Fruit fly (Drosophila melanogaster) whole organism, prepupa: ENCODE results near the gene eIF2Bepsilon.

Experiments used
- CG10631 ChIP-seq: fragments of 200-800 bp; sonication (Bioruptor generic); optimal IDR thresholded peaks from 2 replicates; lab custom pipeline; 2016; ENCODE audit warnings: missing biosample characterization, missing genetic modification characterization
- CG10669 ChIP-seq: fragments of 200-800 bp; sonication (Bioruptor generic); optimal IDR thresholded peaks from 3 replicates; lab custom pipeline; 2018; ENCODE audit warnings: missing biosample characterization, mild to moderate bottlenecking, missing genetic modification characterization, moderate library complexity
- CG11294 ChIP-seq: fragments of 200-800 bp; sonication (Bioruptor generic); IDR thresholded peaks from 2 replicates; pipeline ENCODE4 v1.3.6; 2022; ENCODE audit warnings: missing biosample characterization, missing genetic modification characterization
- CG11902 ChIP-seq: fragments of 200-800 bp; sonication (Bioruptor generic); optimal IDR thresholded peaks from 3 replicates; lab custom pipeline; 2016; ENCODE audit warnings: missing biosample characterization, missing genetic modification characterization
- CG15336 ChIP-seq: fragments of 200-800 bp; sonication (Bioruptor generic); IDR thresholded peaks from 2 replicates; pipeline ENCODE4 v1.3.6; 2022; ENCODE audit warnings: missing biosample characterization, missing genetic modification characterization
- CG1621 ChIP-seq: fragments of 200-800 bp; sonication (Bioruptor generic); optimal IDR thresholded peaks from 3 replicates; lab custom pipeline; 2018; ENCODE audit warnings: missing biosample characterization, mild to moderate bottlenecking, missing genetic modification characterization
- CG16779 ChIP-seq: fragments of 200-800 bp; sonication (Bioruptor generic); optimal IDR thresholded peaks from 3 replicates; lab custom pipeline; 2017; ENCODE audit warnings: missing biosample characterization, mild to moderate bottlenecking, missing genetic modification characterization
- CG3032 ChIP-seq: fragments of 200-800 bp; optimal IDR thresholded peaks from 2 replicates; lab custom pipeline; 2019; ENCODE audit warnings: missing biosample characterization, mild to moderate bottlenecking, missing genetic modification characterization, moderate library complexity
- CG31627 ChIP-seq: fragments of 200-800 bp; sonication (Bioruptor generic); optimal IDR thresholded peaks from 3 replicates; lab custom pipeline; 2016; ENCODE audit warnings: missing biosample characterization, missing genetic modification characterization
- CG32006 ChIP-seq: fragments of 200-800 bp; sonication (Bioruptor generic); optimal IDR thresholded peaks from 3 replicates; lab custom pipeline; 2017; ENCODE audit warnings: missing biosample characterization, mild to moderate bottlenecking, missing genetic modification characterization
- CG34406 ChIP-seq: fragments of 200-800 bp; sonication (Bioruptor generic); optimal IDR thresholded peaks from 3 replicates; lab custom pipeline; 2016; ENCODE audit warnings: missing biosample characterization, missing genetic modification characterization
- CG3919 ChIP-seq: fragments of 200-800 bp; sonication (Bioruptor generic); optimal IDR thresholded peaks from 3 replicates; lab custom pipeline; 2016; ENCODE audit warnings: missing biosample characterization, missing genetic modification characterization
- CG4318 ChIP-seq: fragments of 200-800 bp; sonication (Bioruptor generic); optimal IDR thresholded peaks from 3 replicates; lab custom pipeline; 2017; ENCODE audit warnings: missing biosample characterization, mild to moderate bottlenecking, missing genetic modification characterization
- CG6163 ChIP-seq: fragments of 200-800 bp; sonication (Bioruptor generic); IDR thresholded peaks from 3 replicates; pipeline ENCODE4 v1.3.6; 2022; ENCODE audit warnings: missing biosample characterization, missing genetic modification characterization
- CG6276 ChIP-seq: fragments of 200-800 bp; sonication (Bioruptor generic); optimal IDR thresholded peaks from 2 replicates; lab custom pipeline; 2017; ENCODE audit warnings: missing biosample characterization, mild to moderate bottlenecking, missing genetic modification characterization
- CG6792 ChIP-seq: fragments of 200-800 bp; sonication (Bioruptor generic); optimal IDR thresholded peaks from 3 replicates; lab custom pipeline; 2016; ENCODE audit warnings: missing biosample characterization, missing genetic modification characterization
- CG6808 ChIP-seq: fragments of 200-800 bp; sonication (Bioruptor generic); optimal IDR thresholded peaks from 3 replicates; lab custom pipeline; 2017; ENCODE audit warnings: missing biosample characterization, missing genetic modification characterization, mild to moderate bottlenecking, moderate library complexity, missing genetic modification reagents
- CG6854 ChIP-seq: fragments of 200-800 bp; sonication (Bioruptor generic); optimal IDR thresholded peaks from 2 replicates; lab custom pipeline; 2017; ENCODE audit warnings: missing biosample characterization, mild to moderate bottlenecking, missing genetic modification characterization
- CG7368 ChIP-seq: fragments of 200-800 bp; sonication (Bioruptor generic); optimal IDR thresholded peaks from 3 replicates; lab custom pipeline; 2016; ENCODE audit warnings: missing biosample characterization, missing genetic modification characterization
- CG8319 ChIP-seq: fragments of 200-800 bp; sonication (Bioruptor generic); optimal IDR thresholded peaks from 3 replicates; lab custom pipeline; 2016; ENCODE audit warnings: missing biosample characterization, missing genetic modification characterization
- CG8632 ChIP-seq: fragments of 200-800 bp; sonication (Bioruptor generic); optimal IDR thresholded peaks from 3 replicates; lab custom pipeline; 2016; ENCODE audit warnings: missing biosample characterization, missing genetic modification characterization
- CG9139 ChIP-seq: fragments of 200-800 bp; sonication (Bioruptor generic); optimal IDR thresholded peaks from 3 replicates; lab custom pipeline; 2017; ENCODE audit warnings: missing biosample characterization, mild to moderate bottlenecking, missing genetic modification characterization
- Eip78C ChIP-seq: fragments of 200-800 bp; sonication (Bioruptor generic); peaks from one replicate; lab custom pipeline; 2016; ENCODE audit warnings: missing biosample characterization, missing genetic modification characterization
- Eip93F ChIP-seq: fragments of 200-800 bp; sonication (Bioruptor generic); optimal IDR thresholded peaks from 2 replicates; lab custom pipeline; 2016; ENCODE audit warnings: missing biosample characterization, mild to moderate bottlenecking, missing genetic modification characterization
- Ets21C ChIP-seq: fragments of 200-800 bp; sonication (Bioruptor generic); optimal IDR thresholded peaks from 3 replicates; lab custom pipeline; 2016; ENCODE audit warnings: missing biosample characterization, missing genetic modification characterization
- Ets96B ChIP-seq: fragments of 200-800 bp; optimal IDR thresholded peaks from 2 replicates; lab custom pipeline; 2019; ENCODE audit warnings: missing biosample characterization, mild to moderate bottlenecking, missing genetic modification characterization, moderate library complexity
- Gug ChIP-seq: fragments of 200-800 bp; sonication (Bioruptor generic); IDR thresholded peaks from 2 replicates; pipeline ENCODE4 v1.3.6; 2022; ENCODE audit warnings: missing biosample characterization, missing genetic modification characterization
- Hr38 ChIP-seq: sonication (Bioruptor generic); optimal IDR thresholded peaks from 2 replicates; lab custom pipeline; 2016; ENCODE audit warnings: missing biosample characterization, missing genetic modification characterization
- Hr39 ChIP-seq: fragments of 200-800 bp; sonication (Bioruptor generic); optimal IDR thresholded peaks from 2 replicates; lab custom pipeline; 2016; ENCODE audit warnings: missing biosample characterization, missing genetic modification characterization
- Hr4 ChIP-seq: fragments of 200-800 bp; sonication (Bioruptor generic); optimal IDR thresholded peaks from 3 replicates; lab custom pipeline; 2016; ENCODE audit warnings: missing biosample characterization, missing genetic modification characterization
- Lpt ChIP-seq: fragments of 200-800 bp; sonication (Bioruptor generic); optimal IDR thresholded peaks from 3 replicates; lab custom pipeline; 2016; ENCODE audit warnings: missing biosample characterization, missing genetic modification characterization
- Met ChIP-seq: fragments of 200-800 bp; sonication (Bioruptor generic); optimal IDR thresholded peaks from 3 replicates; lab custom pipeline; 2016; ENCODE audit warnings: missing biosample characterization, missing genetic modification characterization
- Smox ChIP-seq: fragments of 200-800 bp; sonication (Bioruptor generic); optimal IDR thresholded peaks from 3 replicates; lab custom pipeline; 2016; ENCODE audit warnings: missing biosample characterization, missing genetic modification characterization
- Sox102F ChIP-seq: fragments of 200-800 bp; sonication (Bioruptor generic); optimal IDR thresholded peaks from 2 replicates; lab custom pipeline; 2016; ENCODE audit warnings: missing biosample characterization, mild to moderate bottlenecking, missing genetic modification characterization
- Sox14 ChIP-seq: fragments of 200-800 bp; sonication (Bioruptor generic); optimal IDR thresholded peaks from 3 replicates; lab custom pipeline; 2016; ENCODE audit warnings: missing biosample characterization, missing genetic modification characterization
- Sox15 ChIP-seq: fragments of 200-800 bp; sonication (Bioruptor generic); optimal IDR thresholded peaks from 3 replicates; lab custom pipeline; 2016; ENCODE audit warnings: missing biosample characterization, missing genetic modification characterization
- achi ChIP-seq: fragments of 200-800 bp; sonication (Bioruptor generic); optimal IDR thresholded peaks from 3 replicates; lab custom pipeline; 2016; ENCODE audit warnings: missing biosample characterization, missing genetic modification characterization
- acj6 ChIP-seq: fragments of 200-800 bp; sonication (Bioruptor generic); optimal IDR thresholded peaks from 3 replicates; lab custom pipeline; 2016; ENCODE audit warnings: missing biosample characterization, missing genetic modification characterization
- cyc ChIP-seq: fragments of 200-800 bp; sonication (Bioruptor generic); optimal IDR thresholded peaks from 3 replicates; lab custom pipeline; 2016; ENCODE audit warnings: missing biosample characterization, missing genetic modification characterization
- dac ChIP-seq: fragments of 200-800 bp; sonication (Bioruptor generic); optimal IDR thresholded peaks from 2 replicates; lab custom pipeline; 2017; ENCODE audit warnings: missing biosample characterization, mild to moderate bottlenecking, missing genetic modification characterization
- dsx ChIP-seq: fragments of 200-800 bp; optimal IDR thresholded peaks from 3 replicates; lab custom pipeline; 2019; ENCODE audit warnings: missing biosample characterization, mild to moderate bottlenecking, missing genetic modification characterization, moderate library complexity; ENCODE audit not compliant: poor library complexity, severe bottlenecking
- eg ChIP-seq: fragments of 200-800 bp; sonication (Bioruptor generic); IDR thresholded peaks from 3 replicates; pipeline ENCODE4 v1.3.6; 2022; ENCODE audit warnings: missing biosample characterization, missing genetic modification characterization
- esn ChIP-seq: fragments of 200-800 bp; sonication (Bioruptor generic); optimal IDR thresholded peaks from 2 replicates; lab custom pipeline; 2016; ENCODE audit warnings: missing biosample characterization, mild to moderate bottlenecking, missing genetic modification characterization, moderate library complexity
- fd59A ChIP-seq: fragments of 200-800 bp; sonication (Bioruptor generic); optimal IDR thresholded peaks from 2 replicates; lab custom pipeline; 2017; ENCODE audit warnings: missing biosample characterization, mild to moderate bottlenecking, missing genetic modification characterization, missing genetic modification reagents
- fd85E ChIP-seq: fragments of 200-800 bp; sonication (Bioruptor generic); optimal IDR thresholded peaks from 3 replicates; lab custom pipeline; 2016; ENCODE audit warnings: missing biosample characterization, missing genetic modification characterization
- lz ChIP-seq: fragments of 200-800 bp; sonication (Bioruptor generic); optimal IDR thresholded peaks from 3 replicates; lab custom pipeline; 2016; ENCODE audit warnings: missing biosample characterization, missing genetic modification characterization
- pdm3 ChIP-seq: fragments of 200-800 bp; sonication (Bioruptor generic); optimal IDR thresholded peaks from 3 replicates; lab custom pipeline; 2016; ENCODE audit warnings: missing biosample characterization, missing genetic modification characterization
- salr ChIP-seq, 2 experiments: fragments of 200-800 bp; sonication (Bioruptor generic); optimal IDR thresholded peaks; 3 replicates each; lab custom pipeline; 2016 to 2018; ENCODE audit warnings: missing biosample characterization in 2 of 2, missing genetic modification characterization in 2 of 2, mild to moderate bottlenecking in 1 of 2
- ss ChIP-seq, 2 experiments: fragments of 200-800 bp; sonication (Bioruptor generic); optimal IDR thresholded peaks; 2 replicates in 1 of 2; 3 replicates in 1 of 2; lab custom pipeline; 2017 to 2018; ENCODE audit warnings: mild to moderate bottlenecking in 2 of 2, missing biosample characterization in 2 of 2, missing genetic modification characterization in 2 of 2, moderate library complexity in 1 of 2
- svp ChIP-seq: fragments of 200-800 bp; sonication (Bioruptor generic); peaks from one replicate; lab custom pipeline; 2016; ENCODE audit warnings: missing biosample characterization, missing genetic modification characterization
- topi ChIP-seq: fragments of 200-800 bp; sonication (Bioruptor generic); optimal IDR thresholded peaks from 3 replicates; lab custom pipeline; 2016; ENCODE audit warnings: missing biosample characterization, missing genetic modification characterization
- vri ChIP-seq: fragments of 200-800 bp; sonication (Bioruptor generic); optimal IDR thresholded peaks from 3 replicates; lab custom pipeline; 2016; ENCODE audit warnings: missing biosample characterization, mild to moderate bottlenecking, missing genetic modification characterization

eIF2Bepsilon gene

DNA sequence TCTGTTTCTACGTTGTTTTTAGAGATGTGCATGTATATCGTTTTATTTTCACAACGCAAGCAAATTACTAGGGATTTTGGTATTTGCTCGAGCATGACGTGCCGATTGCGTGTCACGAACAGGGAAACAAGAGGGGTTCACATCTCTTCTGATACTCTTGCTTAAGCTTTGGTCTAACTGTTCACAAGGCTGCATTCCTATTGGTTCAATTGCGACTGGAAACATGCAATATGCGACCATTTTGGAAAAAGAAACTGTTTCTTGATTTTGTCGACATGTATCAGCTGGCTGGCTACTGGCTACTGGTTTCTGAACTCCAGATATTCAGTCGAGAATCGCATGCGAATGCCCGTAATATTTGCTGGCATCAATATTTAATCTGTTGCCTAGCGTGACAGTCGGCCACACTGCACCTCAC lies 42.5 kb downstream of the eIF2Bepsilon start, which contains the start of gene Coa8:
Gene Coa8 (plus strand): TSS at position 144 of the 418 bp plus-strand sequence.
- TF ChIP-seq dsx (GFP tag; lab: Kevin White, UChicago) (no peak), CG34406 (GFP tag; lab: Kevin White, UChicago) (no peak), eg (peak; percentile 59; the same call in 2 of the 3 replicates), Hr4 (GFP tag; lab: Kevin White, UChicago) (no peak), CG7368 (GFP tag; lab: Kevin White, UChicago) (no peak), fd85E (no peak), Sox14 (GFP tag; lab: Kevin White, UChicago) (peak; percentile 40), CG6276 (GFP tag; lab: Kevin White, UChicago) (no peak), CG11902 (GFP tag; lab: Kevin White, UChicago) (no peak), CG10669 (no peak), Eip78C (GFP tag; lab: Kevin White, UChicago) (peak; percentile 70), svp (GFP tag; lab: Kevin White, UChicago) (peak; percentile 14), Eip93F (GFP tag; lab: Kevin White, UChicago) (no peak), CG6792 (GFP tag; lab: Kevin White, UChicago) (peak; percentile 7), Hr38 (no peak), CG8632 (GFP tag; lab: Kevin White, UChicago) (no peak), Smox (GFP tag; lab: Kevin White, UChicago) (peak; percentile 33), CG11294 (GFP tag; lab: Robert Waterston, UW) (0 out of 2 replicates have a peak, but pooled peaks have one; percentile 29), salr (GFP tag; optimal IDR thresholded peaks at IDR 0.05; lab: Kevin White, UChicago) (no peak), CG3032 (peak; percentile 48), CG8319 (GFP tag; lab: Kevin White, UChicago) (no peak), ss (GFP tag; optimal IDR thresholded peaks at IDR 0.05; lab: Kevin White, UChicago) (no peak), Sox102F (no peak), CG1621 (tag; lab: Kevin White, UChicago) (no peak), CG4318 (GFP tag; lab: Kevin White, UChicago) (no peak), Ets96B (tag; lab: Kevin White, UChicago) (peak; percentile 10), CG16779 (tag; lab: Kevin White, UChicago) (no peak), pdm3 (GFP tag; lab: Kevin White, UChicago) (no peak), CG10631 (no peak), lz (peak; percentile 41), CG6808 (GFP tag; lab: Kevin White, UChicago) (no peak), CG15336 (no peak), CG6163 (GFP tag; lab: Robert Waterston, UW) (peak; percentile 46; the same call in 2 of the 3 replicates), CG31627 (peak; percentile 41), dac (GFP tag; lab: Kevin White, UChicago) (no peak), vri (no peak), topi (GFP tag; lab: Kevin White, UChicago) (peak; percentile 43), Hr39 (GFP tag; lab: Kevin White, UChicago) (peak; percentile 54), Lpt (GFP tag; lab: Kevin White, UChicago) (no peak), fd59A (no peak), CG6854 (GFP tag; lab: Kevin White, UChicago) (no peak), acj6 (GFP tag; lab: Kevin White, UChicago) (peak; percentile 45), Met (GFP tag; lab: Kevin White, UChicago) (no peak), cyc (peak; percentile 43), achi (GFP tag; lab: Kevin White, UChicago) (peak; percentile 25), Gug (0 out of 2 replicates have a peak, but pooled peaks have one; percentile 29), Ets21C (GFP tag; lab: Kevin White, UChicago) (peak; percentile 2), CG32006 (GFP tag; lab: Kevin White, UChicago) (peak; percentile 33), Sox15 (GFP tag; lab: Kevin White, UChicago) (peak; percentile 5), CG3919 (peak; percentile 40), esn (GFP tag; lab: Kevin White, UChicago) (peak; percentile 42), CG9139 (no peak)
